Worm (Caenorhabditis elegans) whole organism, young adult: ENCODE data around the gene lin-54.

ENCODE experiments used
- B0261.1 ChIP-seq: sonication (generic microtip); optimal IDR thresholded peaks from 2 replicates; lab custom pipeline; 2016; ENCODE audit warnings: mild to moderate bottlenecking, missing genetic modification characterization, moderate library complexity, missing compliant biosample characterization
- F55B11.4 ChIP-seq: sonication (generic microtip); optimal IDR thresholded peaks from 2 replicates; lab custom pipeline; 2016; ENCODE audit warnings: missing compliant biosample characterization, missing genetic modification characterization, borderline replicate concordance; ENCODE audit not compliant: insufficient read depth
- hlh-12 ChIP-seq: sonication (generic microtip); optimal IDR thresholded peaks from 2 replicates; lab custom pipeline; 2016; ENCODE audit warnings: missing genetic modification characterization, missing compliant biosample characterization
- let-526 ChIP-seq: fragments of 200-800 bp; sonication (Bioruptor generic); IDR thresholded peaks from 2 replicates; pipeline ENCODE4 v1.3.6; 2022; ENCODE audit warnings: missing genetic modification reagents, missing genetic modification characterization, missing compliant biosample characterization
- mel-28 ChIP-seq: sonication (generic microtip); optimal IDR thresholded peaks from 2 replicates; lab custom pipeline; 2016; ENCODE audit warnings: borderline replicate concordance, mild to moderate bottlenecking, missing genetic modification characterization, missing compliant biosample characterization
- nfya-1 ChIP-seq: sonication (generic microtip); optimal IDR thresholded peaks from 2 replicates; lab custom pipeline; 2017; ENCODE audit warnings: antibody characterized with exemption, missing compliant biosample characterization, missing genetic modification characterization, borderline replicate concordance; ENCODE audit not compliant: insufficient read depth
- nhr-120 ChIP-seq: fragments of 200-800 bp; sonication (Bioruptor generic); IDR thresholded peaks from 2 replicates; pipeline ENCODE4 v1.3.6; 2022; ENCODE audit warnings: missing genetic modification characterization, missing compliant biosample characterization
- snpc-1.3 ChIP-seq: sonication (generic microtip); optimal IDR thresholded peaks from 2 replicates; lab custom pipeline; 2017; ENCODE audit warnings: missing genetic modification characterization, mild to moderate bottlenecking, missing compliant biosample characterization, antibody characterized with exemption, moderate library complexity, missing genotype, missing genetic modification reagents; ENCODE audit not compliant: insufficient read depth
- somi-1 ChIP-seq: fragments of 200-800 bp; sonication (Bioruptor generic); optimal IDR thresholded peaks from 2 replicates; lab custom pipeline; 2018; ENCODE audit warnings: mild to moderate bottlenecking, missing genetic modification characterization, missing compliant biosample characterization
- unc-62 ChIP-seq: fragments of 150-350 bp; optimal IDR thresholded peaks from 2 replicates; lab custom pipeline; 2014; ENCODE audit warnings: missing biosample characterization, missing genetic modification reagents, missing genetic modification characterization

ce11 chrIV:13193239-13193638 lies 47.6 kb upstream of the lin-54 start, which contains the start of gene F58D2.5:
- TF ChIP-seq mel-28 (tag; lab: Kevin White, UChicago): no peak
- TF ChIP-seq snpc-1.3 (tag; lab: Kevin White, UChicago): no peak
- no peak for TF ChIP-seq F55B11.4 (tag; lab: Kevin White, UChicago)
- TF ChIP-seq let-526 (GFP tag; lab: Robert Waterston, UW): no peak
- no peak for TF ChIP-seq nhr-120
- TF ChIP-seq unc-62 (GFP tag; lab: Kevin White, UChicago): no peak
- TF ChIP-seq B0261.1 (tag; lab: Kevin White, UChicago): no peak
- TF ChIP-seq somi-1: no peak
- TF ChIP-seq hlh-12 (tag; lab: Kevin White, UChicago): no peak
- TF ChIP-seq nfya-1 (tag; lab: Kevin White, UChicago): no peak
